Worm (Caenorhabditis elegans): Measurements from ENCODE around the gene F55A11.1.

DNA sequence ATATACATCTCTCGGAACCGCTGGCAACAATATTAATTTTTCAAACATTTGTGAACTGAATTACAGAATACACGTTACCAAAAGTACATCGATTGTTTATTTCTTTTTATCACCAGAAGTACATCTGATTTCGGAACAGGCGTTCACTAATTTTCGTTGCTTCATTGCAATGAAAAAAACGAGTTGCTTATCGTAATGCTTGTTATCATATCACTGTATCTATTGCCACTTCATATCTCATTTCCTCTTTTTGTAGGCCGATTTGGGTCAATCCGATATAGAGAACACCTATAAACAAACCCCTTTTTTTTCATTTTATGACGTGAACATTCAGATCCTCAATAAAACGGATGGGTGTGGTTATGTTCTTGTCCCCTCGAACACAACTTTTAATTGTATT lies 26.9 kb downstream of the F55A11.1 start:
- TF ChIP-seq ceh-82 (tag; optimal IDR thresholded peaks at IDR 0.05), result no peak
- no peak for TF ChIP-seq skn-1 (tag; optimal IDR thresholded peaks at IDR 0.05)
- no peak for TF ChIP-seq nhr-11 (tag; optimal IDR thresholded peaks at IDR 0.05)
- TF ChIP-seq nhr-28 (tag; optimal IDR thresholded peaks at IDR 0.05), result no peak
- no peak for TF ChIP-seq ZK546.5 (tag; optimal IDR thresholded peaks at IDR 0.05)
- TF ChIP-seq R02D3.7 (tag; optimal IDR thresholded peaks at IDR 0.05), result no peak
- no peak for TF ChIP-seq zag-1 (tag; optimal IDR thresholded peaks at IDR 0.05)
- no peak for TF ChIP-seq ama-1 (optimal IDR thresholded peaks at IDR 0.05)

Data from whole organism, L3 larva.